Fruit fly (Drosophila melanogaster) whole organism, embryonic: Measurements from ENCODE around the gene CG33703.

Experiments
- ATbp ChIP-seq: fragments of 200-800 bp; sonication (Bioruptor generic); optimal IDR thresholded peaks from 2 replicates; lab custom pipeline; 2017; ENCODE audit warnings: missing biosample characterization, mild to moderate bottlenecking, missing genetic modification characterization, missing genetic modification reagents
- Adf1 ChIP-seq: fragments of 200-800 bp; sonication (Bioruptor generic); IDR thresholded peaks from 2 replicates; pipeline ENCODE4 v1.3.6; 2022; ENCODE audit warnings: missing biosample characterization, missing genetic modification characterization
- Atf3 ChIP-seq: fragments of 200-800 bp; sonication (Bioruptor generic); optimal IDR thresholded peaks from 3 replicates; lab custom pipeline; 2016; ENCODE audit warnings: missing biosample characterization, missing genetic modification characterization
- B-H2 ChIP-seq: fragments of 200-800 bp; sonication (Bioruptor generic); optimal IDR thresholded peaks from 2 replicates; lab custom pipeline; 2018; ENCODE audit warnings: missing biosample characterization, mild to moderate bottlenecking, missing genetic modification characterization
- Bteb2 ChIP-seq: fragments of 200-800 bp; sonication (Bioruptor generic); optimal IDR thresholded peaks from 2 replicates; lab custom pipeline; 2016; ENCODE audit warnings: missing biosample characterization, missing genetic modification characterization
- CG10147 ChIP-seq: fragments of 200-800 bp; sonication (Bioruptor generic); optimal IDR thresholded peaks from 2 replicates; lab custom pipeline; 2019; ENCODE audit warnings: missing biosample characterization, mild to moderate bottlenecking, missing genetic modification characterization, moderate library complexity
- CG10209 ChIP-seq: fragments of 200-800 bp; sonication (Bioruptor generic); optimal IDR thresholded peaks from 3 replicates; lab custom pipeline; 2017; ENCODE audit warnings: missing biosample characterization, mild to moderate bottlenecking, missing genetic modification characterization, missing genetic modification reagents
- CG10274 ChIP-seq: fragments of 200-800 bp; sonication (Bioruptor generic); optimal IDR thresholded peaks from 3 replicates; lab custom pipeline; 2017; ENCODE audit warnings: missing biosample characterization, mild to moderate bottlenecking, missing genetic modification characterization
- CG11093 ChIP-seq: fragments of 200-800 bp; sonication (Bioruptor generic); IDR thresholded peaks from 3 replicates; pipeline ENCODE4 v1.3.6; 2022; ENCODE audit warnings: missing biosample characterization, missing genetic modification characterization
- CG12942 ChIP-seq: fragments of 200-800 bp; sonication (Bioruptor generic); optimal IDR thresholded peaks from 3 replicates; lab custom pipeline; 2016; ENCODE audit warnings: missing biosample characterization, missing genetic modification characterization
- CG16779 ChIP-seq: fragments of 200-800 bp; sonication (Bioruptor generic); IDR thresholded peaks from 2 replicates; pipeline ENCODE4 v1.3.6; 2022; ENCODE audit warnings: missing biosample characterization, missing genetic modification characterization
- CG2120 ChIP-seq: fragments of 200-800 bp; sonication (Bioruptor generic); optimal IDR thresholded peaks from 3 replicates; lab custom pipeline; 2016; ENCODE audit warnings: missing biosample characterization, missing genetic modification characterization
- CG30403 ChIP-seq: fragments of 200-800 bp; sonication (Bioruptor generic); optimal IDR thresholded peaks from 3 replicates; lab custom pipeline; 2016; ENCODE audit warnings: missing biosample characterization, missing genetic modification characterization
- CG4854 ChIP-seq: fragments of 200-800 bp; sonication (Bioruptor generic); optimal IDR thresholded peaks from 2 replicates; lab custom pipeline; 2016; ENCODE audit warnings: missing biosample characterization, missing genetic modification characterization, inconsistent platforms
- CG5245 ChIP-seq: fragments of 200-800 bp; sonication (Bioruptor generic); optimal IDR thresholded peaks from 3 replicates; lab custom pipeline; 2016; ENCODE audit warnings: missing biosample characterization, missing genetic modification characterization
- CG6654 ChIP-seq: fragments of 200-800 bp; sonication (Bioruptor generic); optimal IDR thresholded peaks from 2 replicates; lab custom pipeline; 2017; ENCODE audit warnings: missing biosample characterization, mild to moderate bottlenecking, missing genetic modification characterization
- CG6683 ChIP-seq: fragments of 200-800 bp; sonication (Bioruptor generic); optimal IDR thresholded peaks from 2 replicates; lab custom pipeline; 2017; ENCODE audit warnings: missing biosample characterization, mild to moderate bottlenecking, missing genetic modification characterization, missing genetic modification reagents
- CG6689 ChIP-seq: fragments of 200-800 bp; sonication (Bioruptor generic); IDR thresholded peaks from 2 replicates; pipeline ENCODE4 v1.3.6; 2022; ENCODE audit warnings: missing biosample characterization, missing genetic modification characterization
- CG7372 ChIP-seq: fragments of 200-800 bp; sonication (Bioruptor generic); IDR thresholded peaks from 2 replicates; pipeline ENCODE4 v1.3.6; 2022; ENCODE audit warnings: missing biosample characterization, missing genetic modification characterization
- CG7928 ChIP-seq: fragments of 200-800 bp; sonication (Bioruptor generic); optimal IDR thresholded peaks from 2 replicates; lab custom pipeline; 2017; ENCODE audit warnings: missing biosample characterization, mild to moderate bottlenecking, missing genetic modification characterization
- CG8359 ChIP-seq: fragments of 200-800 bp; sonication (Bioruptor generic); optimal IDR thresholded peaks from 2 replicates; lab custom pipeline; 2017; ENCODE audit warnings: missing biosample characterization, mild to moderate bottlenecking, missing genetic modification characterization, borderline replicate concordance
- CG8944 ChIP-seq: fragments of 200-800 bp; sonication (Bioruptor generic); optimal IDR thresholded peaks from 3 replicates; lab custom pipeline; 2016; ENCODE audit warnings: missing biosample characterization, missing genetic modification characterization
- CG9215 ChIP-seq: fragments of 200-800 bp; sonication (Bioruptor generic); IDR thresholded peaks from 2 replicates; pipeline ENCODE4 v1.3.6; 2022; ENCODE audit warnings: missing biosample characterization, missing genetic modification characterization
- CG9876 ChIP-seq: fragments of 200-800 bp; sonication (Bioruptor generic); optimal IDR thresholded peaks from 2 replicates; lab custom pipeline; 2016; ENCODE audit warnings: missing biosample characterization, missing genetic modification characterization
- D19B ChIP-seq: fragments of 200-800 bp; sonication (Bioruptor generic); optimal IDR thresholded peaks from 2 replicates; lab custom pipeline; 2017; ENCODE audit warnings: missing biosample characterization, mild to moderate bottlenecking, missing genetic modification characterization
- Dip3 ChIP-seq: fragments of 200-800 bp; sonication (Bioruptor generic); optimal IDR thresholded peaks from 3 replicates; lab custom pipeline; 2016; ENCODE audit warnings: missing biosample characterization, missing genetic modification characterization
- Gug ChIP-seq: fragments of 200-800 bp; sonication (Bioruptor generic); IDR thresholded peaks from 4 replicates; pipeline ENCODE4 v1.3.6; 2022; ENCODE audit warnings: missing biosample characterization, missing genetic modification characterization
- H15 ChIP-seq: fragments of 200-800 bp; sonication (Bioruptor generic); IDR thresholded peaks from 3 replicates; pipeline ENCODE4 v1.3.6; 2022; ENCODE audit warnings: missing biosample characterization, missing genetic modification characterization
- Hr3 ChIP-seq: fragments of 200-800 bp; sonication (Bioruptor generic); optimal IDR thresholded peaks from 3 replicates; lab custom pipeline; 2016; ENCODE audit warnings: missing biosample characterization, missing genetic modification characterization
- Hr78 ChIP-seq, 2 experiments: fragments of 200-800 bp in 1 of 2; fragments of >200 bp in 1 of 2; sonication (Bioruptor generic) in 1 of 2; optimal IDR thresholded peaks; 2 replicates each; lab custom pipeline; 2017 to 2019; ENCODE audit warnings: missing biosample characterization in 2 of 2, missing genetic modification characterization in 2 of 2, mild to moderate bottlenecking in 1 of 2, moderate library complexity in 1 of 2
- Nf-YB ChIP-seq: fragments of 200-800 bp; sonication (Bioruptor generic); optimal IDR thresholded peaks from 3 replicates; lab custom pipeline; 2019; ENCODE audit warnings: missing biosample characterization, mild to moderate bottlenecking, missing genetic modification characterization, moderate library complexity
- Optix ChIP-seq: fragments of 200-800 bp; sonication (Bioruptor generic); IDR thresholded peaks from 3 replicates; pipeline ENCODE4 v1.3.6; 2022; ENCODE audit warnings: missing biosample characterization, missing genetic modification characterization
- Rfx ChIP-seq: fragments of 200-800 bp; sonication (Bioruptor generic); IDR thresholded peaks from 2 replicates; pipeline ENCODE4 v1.3.6; 2022; ENCODE audit warnings: missing biosample characterization, missing genetic modification characterization
- YL-1 ChIP-seq: fragments of 200-800 bp; sonication (Bioruptor generic); optimal IDR thresholded peaks from 3 replicates; lab custom pipeline; 2017; ENCODE audit warnings: missing biosample characterization, mild to moderate bottlenecking, missing genetic modification characterization
- amos ChIP-seq: fragments of 200-800 bp; sonication (Bioruptor generic); IDR thresholded peaks from 2 replicates; pipeline ENCODE4 v1.3.6; 2022; ENCODE audit warnings: missing biosample characterization, missing genetic modification characterization; ENCODE audit not compliant: partially characterized antibody
- ase ChIP-seq: fragments of 200-800 bp; sonication (Bioruptor generic); IDR thresholded peaks from 3 replicates; pipeline ENCODE4 v1.3.6; 2022; ENCODE audit warnings: missing biosample characterization, missing genetic modification characterization
- bcd ChIP-seq: fragments of 200-800 bp; sonication (Bioruptor generic); optimal IDR thresholded peaks from 2 replicates; lab custom pipeline; 2017; ENCODE audit warnings: missing biosample characterization, mild to moderate bottlenecking, missing genetic modification characterization
- chn ChIP-seq: fragments of 200-800 bp; sonication (Bioruptor generic); optimal IDR thresholded peaks from 2 replicates; lab custom pipeline; 2016; ENCODE audit warnings: missing biosample characterization, missing genetic modification characterization
- croc ChIP-seq: fragments of 200-800 bp; sonication (Bioruptor generic); conservative IDR thresholded peaks from 3 replicates; pipeline ENCODE4 v1.3.6; 2022; ENCODE audit warnings: missing biosample characterization, missing genetic modification characterization
- dmrt11E ChIP-seq: fragments of 200-800 bp; sonication (Bioruptor generic); optimal IDR thresholded peaks from 3 replicates; lab custom pipeline; 2018; ENCODE audit warnings: missing biosample characterization, mild to moderate bottlenecking, missing genetic modification characterization, moderate library complexity
- ewg ChIP-seq: fragments of 200-800 bp; sonication (Bioruptor generic); optimal IDR thresholded peaks from 3 replicates; lab custom pipeline; 2017; ENCODE audit warnings: mild to moderate bottlenecking, missing biosample characterization, missing genetic modification reagents, missing genetic modification characterization
- exex ChIP-seq: fragments of 200-800 bp; sonication (Bioruptor generic); optimal IDR thresholded peaks from 4 replicates; lab custom pipeline; 2018; ENCODE audit warnings: missing biosample characterization, mild to moderate bottlenecking, missing genetic modification characterization, moderate library complexity
- gro ChIP-seq: fragments of 200-800 bp; sonication (Bioruptor generic); optimal IDR thresholded peaks from 2 replicates; lab custom pipeline; 2016; ENCODE audit warnings: missing biosample characterization, missing genetic modification characterization
- her ChIP-seq: fragments of 200-800 bp; sonication (Bioruptor generic); optimal IDR thresholded peaks from 2 replicates; lab custom pipeline; 2016; ENCODE audit warnings: missing biosample characterization, missing genetic modification characterization
- jumu ChIP-seq: fragments of 200-800 bp; sonication (Bioruptor generic); optimal IDR thresholded peaks from 3 replicates; lab custom pipeline; 2016; ENCODE audit warnings: missing biosample characterization, missing genetic modification characterization
- mirr ChIP-seq: fragments of 200-800 bp; sonication (Bioruptor generic); optimal IDR thresholded peaks from 3 replicates; lab custom pipeline; 2018; ENCODE audit warnings: missing biosample characterization, mild to moderate bottlenecking, missing genetic modification characterization
- peb ChIP-seq: fragments of 200-800 bp; sonication (Bioruptor generic); IDR thresholded peaks from 2 replicates; pipeline ENCODE4 v1.3.6; 2022; ENCODE audit warnings: missing biosample characterization, missing genetic modification characterization
- seq ChIP-seq: fragments of 200-800 bp; sonication (Bioruptor generic); IDR thresholded peaks from 2 replicates; pipeline ENCODE4 v1.3.6; 2022; ENCODE audit warnings: missing biosample characterization, missing genetic modification characterization
- so ChIP-seq: fragments of 200-800 bp; sonication (Bioruptor generic); IDR thresholded peaks from 3 replicates; pipeline ENCODE4 v1.3.6; 2022; ENCODE audit warnings: missing biosample characterization, missing genetic modification characterization
- sr ChIP-seq: fragments of 200-800 bp; sonication (Bioruptor generic); IDR thresholded peaks from 3 replicates; pipeline ENCODE4 v1.3.6; 2022; ENCODE audit warnings: missing biosample characterization, missing genetic modification characterization
- stc ChIP-seq: fragments of 200-800 bp; sonication (Bioruptor generic); IDR thresholded peaks from 2 replicates; pipeline ENCODE4 v1.3.6; 2022; ENCODE audit warnings: missing biosample characterization, missing genetic modification characterization
- tll ChIP-seq, 2 experiments: fragments of 200-800 bp in 1 of 2; fragments of >200 bp in 1 of 2; sonication (Bioruptor generic) in 1 of 2; optimal IDR thresholded peaks; 2 replicates each; lab custom pipeline; 2017 to 2019; ENCODE audit warnings: missing biosample characterization in 2 of 2, missing genetic modification characterization in 2 of 2, mild to moderate bottlenecking in 1 of 2, moderate library complexity in 1 of 2

The CG33703 gene

dm6 chr3L:9508653-9509036, 3.8 kb downstream of the CG33703 start (continued):
- no peak for TF ChIP-seq Dip3
- TF ChIP-seq Hr3 (GFP tag; lab: Kevin White, UChicago), result peak; percentile 53
- TF ChIP-seq stc, result 0 out of 2 replicates have a peak, but pooled peaks have one; percentile 21
- no peak for TF ChIP-seq mirr (GFP tag; lab: Kevin White, UChicago)
- TF ChIP-seq Hr78 (GFP tag; optimal IDR thresholded peaks at IDR 0.05; lab: Kevin White, UChicago), result peak in 1 of 2 experiments; percentile 20
- no peak for TF ChIP-seq ase (GFP tag; lab: Robert Waterston, UW)
- no peak for TF ChIP-seq Atf3 (GFP tag; lab: Kevin White, UChicago)
- TF ChIP-seq amos (GFP tag; lab: Robert Waterston, UW), result no peak
- TF ChIP-seq CG2120 (GFP tag; lab: Kevin White, UChicago), result no peak
- no peak for TF ChIP-seq gro (GFP tag; lab: Kevin White, UChicago)
- peak; percentile 49 for TF ChIP-seq CG10209 (GFP tag; lab: Kevin White, UChicago)
- peak; percentile 62 for TF ChIP-seq dmrt11E (tag; lab: Kevin White, UChicago)
- TF ChIP-seq CG5245 (GFP tag; lab: Kevin White, UChicago), result peak; percentile 27
- no peak for TF ChIP-seq CG8944 (GFP tag; lab: Kevin White, UChicago)
- no peak for TF ChIP-seq jumu (GFP tag; lab: Kevin White, UChicago)
- no peak for TF ChIP-seq CG4854 (GFP tag; lab: Kevin White, UChicago)
- TF ChIP-seq YL-1, result no peak
- TF ChIP-seq CG6689, result peak; percentile 51
- TF ChIP-seq Gug (GFP tag; lab: Robert Waterston, UW), result no peak
- TF ChIP-seq ewg (GFP tag; lab: Kevin White, UChicago), result peak; percentile 2
- peak; percentile 44 for TF ChIP-seq bcd (GFP tag; lab: Kevin White, UChicago)
- TF ChIP-seq Adf1 (GFP tag; lab: Robert Waterston, UW), result no peak
- TF ChIP-seq chn (GFP tag; lab: Kevin White, UChicago), result no peak
- peak; percentile 97 for TF ChIP-seq D19B
- no peak for TF ChIP-seq sr
- no peak for TF ChIP-seq B-H2
- no peak for TF ChIP-seq peb (GFP tag; lab: Robert Waterston, UW)
- TF ChIP-seq seq (GFP tag; lab: Robert Waterston, UW), result no peak
- peak; percentile 22 for TF ChIP-seq CG30403 (GFP tag; lab: Kevin White, UChicago)
- peak; percentile 74 for TF ChIP-seq ATbp (GFP tag; lab: Kevin White, UChicago)
- no peak for TF ChIP-seq Optix (GFP tag; lab: Robert Waterston, UW)
- no peak for TF ChIP-seq so
- no peak for TF ChIP-seq tll (GFP tag; optimal IDR thresholded peaks at IDR 0.05; lab: Kevin White, UChicago)
- TF ChIP-seq exex, result no peak
- TF ChIP-seq CG12942 (GFP tag; lab: Kevin White, UChicago), result no peak
- TF ChIP-seq her (GFP tag; lab: Kevin White, UChicago), result no peak
- no peak for TF ChIP-seq CG8359
- peak; percentile 37; the same call in 1 of the 2 replicates for TF ChIP-seq CG7372 (GFP tag; lab: Robert Waterston, UW)
- TF ChIP-seq CG6683, result peak; percentile 1
- peak; percentile 19 for TF ChIP-seq CG10147 (GFP tag; lab: Kevin White, UChicago)
- TF ChIP-seq CG11093, result no peak
- TF ChIP-seq CG7928 (GFP tag; lab: Kevin White, UChicago), result no peak
- TF ChIP-seq CG6654 (GFP tag; lab: Kevin White, UChicago), result no peak
- TF ChIP-seq Nf-YB (GFP tag; lab: Kevin White, UChicago), result peak; percentile 37
- TF ChIP-seq CG10274 (GFP tag; lab: Kevin White, UChicago), result no peak
- no peak for TF ChIP-seq Bteb2
- TF ChIP-seq croc (GFP tag; lab: Robert Waterston, UW), result peak; percentile 32; the same call in 1 of the 3 replicates
- TF ChIP-seq Rfx (GFP tag; lab: Robert Waterston, UW), result no peak; the same call in 1 of the 2 replicates
- TF ChIP-seq CG16779 (GFP tag; lab: Robert Waterston, UW), result no peak
- TF ChIP-seq CG9215, result no peak
- no peak for TF ChIP-seq H15
- no peak for TF ChIP-seq CG9876 (GFP tag; lab: Kevin White, UChicago)
